Fruit fly (Drosophila melanogaster) whole organism, embryonic: ENCODE measurements around the gene Iru.
A peak's percentile ranks its signal among the peaks of the same experiment; 100 is the strongest.

Experiments used
- Atf-2 ChIP-seq: fragments of 200-800 bp; sonication (Bioruptor generic); optimal IDR thresholded peaks from 2 replicates; lab custom pipeline; 2016; ENCODE audit warnings: missing biosample characterization, missing genetic modification characterization
- B-H2 ChIP-seq: fragments of 200-800 bp; sonication (Bioruptor generic); optimal IDR thresholded peaks from 2 replicates; lab custom pipeline; 2018; ENCODE audit warnings: missing biosample characterization, mild to moderate bottlenecking, missing genetic modification characterization
- Bdp1 ChIP-seq: fragments of 200-800 bp; sonication (Bioruptor generic); optimal IDR thresholded peaks from 3 replicates; lab custom pipeline; 2016; ENCODE audit warnings: missing biosample characterization, missing genetic modification characterization
- CG11093 ChIP-seq: fragments of 200-800 bp; sonication (Bioruptor generic); IDR thresholded peaks from 3 replicates; pipeline ENCODE4 v1.3.6; 2022; ENCODE audit warnings: missing biosample characterization, missing genetic modification characterization
- CG11456 ChIP-seq: fragments of 200-800 bp; sonication (Bioruptor generic); IDR thresholded peaks from 3 replicates; pipeline ENCODE4 v1.3.6; 2022; ENCODE audit warnings: missing biosample characterization, missing genetic modification characterization
- CG11723 ChIP-seq: fragments of 200-800 bp; sonication (Bioruptor generic); optimal IDR thresholded peaks from 2 replicates; lab custom pipeline; 2017; ENCODE audit warnings: missing biosample characterization, mild to moderate bottlenecking, missing genetic modification characterization
- CG13123 ChIP-seq: fragments of 200-800 bp; sonication (Bioruptor generic); optimal IDR thresholded peaks from 2 replicates; lab custom pipeline; 2016; ENCODE audit warnings: missing biosample characterization, missing genetic modification characterization
- CG13287 ChIP-seq: fragments of 200-800 bp; sonication (Bioruptor generic); IDR thresholded peaks from 2 replicates; pipeline ENCODE4 v1.3.6; 2022; ENCODE audit warnings: missing biosample characterization, missing genetic modification characterization; ENCODE audit not compliant: partially characterized antibody
- CG14050 ChIP-seq: fragments of 200-800 bp; sonication (Bioruptor generic); IDR thresholded peaks from 3 replicates; pipeline ENCODE4 v1.3.6; 2022; ENCODE audit warnings: missing biosample characterization, missing genetic modification characterization
- CG14667 ChIP-seq: fragments of 200-800 bp; sonication (Bioruptor generic); IDR thresholded peaks from 2 replicates; pipeline ENCODE4 v1.3.6; 2022; ENCODE audit warnings: missing biosample characterization, missing genetic modification characterization
- CG15073 ChIP-seq: fragments of 200-800 bp; sonication (Bioruptor generic); optimal IDR thresholded peaks from 2 replicates; lab custom pipeline; 2016; ENCODE audit warnings: missing biosample characterization, missing genetic modification characterization
- CG17802 ChIP-seq: fragments of 200-800 bp; sonication (Bioruptor generic); optimal IDR thresholded peaks from 2 replicates; lab custom pipeline; 2018; ENCODE audit warnings: missing biosample characterization, mild to moderate bottlenecking, missing genetic modification characterization, moderate library complexity
- CG2129 ChIP-seq: fragments of 200-800 bp; sonication (Bioruptor generic); IDR thresholded peaks from 2 replicates; pipeline ENCODE4 v1.3.6; 2022; ENCODE audit warnings: missing biosample characterization, missing genetic modification characterization; ENCODE audit not compliant: partially characterized antibody
- CG31224 ChIP-seq: fragments of 200-800 bp; sonication (Bioruptor generic); IDR thresholded peaks from 2 replicates; pipeline ENCODE4 v1.3.6; 2022; ENCODE audit warnings: missing biosample characterization, missing genetic modification characterization
- CG31365 ChIP-seq: fragments of 200-800 bp; sonication (Bioruptor generic); optimal IDR thresholded peaks from 2 replicates; lab custom pipeline; 2018; ENCODE audit warnings: missing biosample characterization, mild to moderate bottlenecking, missing genetic modification characterization
- CG3407 ChIP-seq: fragments of 200-800 bp; sonication (Bioruptor generic); optimal IDR thresholded peaks from 2 replicates; lab custom pipeline; 2018; ENCODE audit warnings: missing biosample characterization, mild to moderate bottlenecking, missing genetic modification characterization
- CG42726 ChIP-seq: fragments of 200-800 bp; sonication (Bioruptor generic); IDR thresholded peaks from 2 replicates; pipeline ENCODE4 v1.3.6; 2022; ENCODE audit warnings: missing biosample characterization, missing genetic modification characterization; ENCODE audit not compliant: partially characterized antibody
- CG4820 ChIP-seq: fragments of 200-800 bp; sonication (Bioruptor generic); optimal IDR thresholded peaks from 3 replicates; lab custom pipeline; 2016; ENCODE audit warnings: missing biosample characterization, missing genetic modification characterization
- CG6854 ChIP-seq: fragments of 200-800 bp; sonication (Bioruptor generic); optimal IDR thresholded peaks from 3 replicates; lab custom pipeline; 2017; ENCODE audit warnings: missing biosample characterization, mild to moderate bottlenecking, missing genetic modification characterization
- CG7745 ChIP-seq: fragments of 200-800 bp; sonication (Bioruptor generic); optimal IDR thresholded peaks from 2 replicates; lab custom pipeline; 2018; ENCODE audit warnings: missing biosample characterization, mild to moderate bottlenecking, missing genetic modification characterization, moderate library complexity
- Dek ChIP-seq: fragments of 200-800 bp; sonication (Bioruptor generic); optimal IDR thresholded peaks from 3 replicates; lab custom pipeline; 2019; ENCODE audit warnings: missing biosample characterization, mild to moderate bottlenecking, missing genetic modification characterization, moderate library complexity
- Drgx ChIP-seq: fragments of 200-800 bp; sonication (Bioruptor generic); IDR thresholded peaks from 2 replicates; pipeline ENCODE4 v1.3.6; 2022; ENCODE audit warnings: missing biosample characterization, missing genetic modification characterization
- Elba2 ChIP-seq: fragments of 200-800 bp; sonication (Bioruptor generic); optimal IDR thresholded peaks from 3 replicates; lab custom pipeline; 2016; ENCODE audit warnings: missing biosample characterization, missing genetic modification characterization
- Ets65A ChIP-seq: fragments of 200-800 bp; sonication (Bioruptor generic); peaks from one replicate; lab custom pipeline; 2016; ENCODE audit warnings: missing biosample characterization, missing genetic modification characterization
- Fer3 ChIP-seq: fragments of 200-800 bp; sonication (Bioruptor generic); optimal IDR thresholded peaks from 2 replicates; lab custom pipeline; 2018; ENCODE audit warnings: missing biosample characterization, mild to moderate bottlenecking, missing genetic modification characterization, moderate library complexity
- Hmr ChIP-seq: fragments of 200-800 bp; sonication (Bioruptor generic); optimal IDR thresholded peaks from 3 replicates; lab custom pipeline; 2017; ENCODE audit warnings: mild to moderate bottlenecking, missing biosample characterization, missing genetic modification reagents, missing genetic modification characterization
- Hsf ChIP-seq: fragments of 200-800 bp; sonication (Bioruptor generic); optimal IDR thresholded peaks from 3 replicates; lab custom pipeline; 2016; ENCODE audit warnings: missing biosample characterization, missing genetic modification characterization
- Jarid2 ChIP-seq: fragments of 200-800 bp; sonication (Bioruptor generic); optimal IDR thresholded peaks from 3 replicates; lab custom pipeline; 2017; ENCODE audit warnings: mild to moderate bottlenecking, missing biosample characterization, missing genetic modification reagents, missing genetic modification characterization
- MBD-R2 ChIP-seq: fragments of 200-800 bp; sonication (Bioruptor generic); IDR thresholded peaks from 2 replicates; pipeline ENCODE4 v1.3.6; 2022; ENCODE audit warnings: missing biosample characterization, missing genetic modification characterization
- Neu2 ChIP-seq: fragments of 200-800 bp; sonication (Bioruptor generic); optimal IDR thresholded peaks from 3 replicates; lab custom pipeline; 2016; ENCODE audit warnings: missing biosample characterization, missing genetic modification characterization, borderline replicate concordance
- Pdp1 ChIP-seq, 2 experiments: fragments of 200-800 bp; sonication (Bioruptor generic); optimal IDR thresholded peaks; 3 replicates each; lab custom pipeline; 2016; ENCODE audit warnings: missing biosample characterization in 2 of 2, missing genetic modification characterization in 2 of 2, mild to moderate bottlenecking in 1 of 2, moderate library complexity in 1 of 2
- Sin3A ChIP-seq: fragments of >200 bp; optimal IDR thresholded peaks from 2 replicates; lab custom pipeline; 2018
- Sox100B ChIP-seq: fragments of 200-800 bp; sonication (Bioruptor generic); optimal IDR thresholded peaks from 3 replicates; lab custom pipeline; 2018; ENCODE audit warnings: missing biosample characterization, mild to moderate bottlenecking, missing genetic modification characterization
- Usf ChIP-seq: fragments of 200-800 bp; sonication (Bioruptor generic); optimal IDR thresholded peaks from 2 replicates; lab custom pipeline; 2017; ENCODE audit warnings: missing genotype, missing biosample characterization, missing genetic modification characterization
- chm ChIP-seq: fragments of 200-800 bp; sonication (Bioruptor generic); IDR thresholded peaks from 2 replicates; pipeline ENCODE4 v1.3.6; 2022; ENCODE audit warnings: missing biosample characterization, missing genetic modification characterization
- crc ChIP-seq: fragments of 200-800 bp; sonication (Bioruptor generic); optimal IDR thresholded peaks from 2 replicates; lab custom pipeline; 2016; ENCODE audit warnings: missing biosample characterization, missing genetic modification characterization
- crol ChIP-seq: fragments of 200-800 bp; sonication (Bioruptor generic); IDR thresholded peaks from 2 replicates; pipeline ENCODE4 v1.3.6; 2022; ENCODE audit warnings: missing biosample characterization, missing genetic modification characterization
- dan ChIP-seq: fragments of 200-800 bp; sonication (Bioruptor generic); IDR thresholded peaks from 2 replicates; pipeline ENCODE4 v1.3.6; 2022; ENCODE audit warnings: missing biosample characterization, missing genetic modification characterization
- fd3F ChIP-seq: fragments of 200-800 bp; sonication (Bioruptor generic); optimal IDR thresholded peaks from 2 replicates; lab custom pipeline; 2018; ENCODE audit warnings: missing biosample characterization, mild to moderate bottlenecking, missing genetic modification characterization, moderate library complexity
- hth ChIP-seq: fragments of >200 bp; optimal IDR thresholded peaks from 2 replicates; lab custom pipeline; 2017; ENCODE audit warnings: inconsistent platforms
- inv ChIP-seq: fragments of 200-800 bp; sonication (Bioruptor generic); IDR thresholded peaks from 2 replicates; pipeline ENCODE4 v1.3.6; 2022; ENCODE audit warnings: missing biosample characterization, missing genetic modification characterization; ENCODE audit not compliant: partially characterized antibody
- kni ChIP-seq: fragments of 200-800 bp; sonication (Bioruptor generic); optimal IDR thresholded peaks from 3 replicates; lab custom pipeline; 2017; ENCODE audit warnings: mild to moderate bottlenecking, missing biosample characterization, missing genetic modification reagents, missing genetic modification characterization
- lmd ChIP-seq: fragments of 200-800 bp; sonication (Bioruptor generic); IDR thresholded peaks from 2 replicates; pipeline ENCODE4 v1.3.6; 2022; ENCODE audit warnings: missing biosample characterization, missing genetic modification characterization
- salm ChIP-seq: fragments of 200-800 bp; sonication (Bioruptor generic); optimal IDR thresholded peaks from 2 replicates; lab custom pipeline; 2018; ENCODE audit warnings: missing biosample characterization, mild to moderate bottlenecking, missing genetic modification characterization
- sima ChIP-seq: fragments of 200-800 bp; sonication (Bioruptor generic); optimal IDR thresholded peaks from 2 replicates; lab custom pipeline; 2016; ENCODE audit warnings: missing biosample characterization, missing genetic modification characterization
- slou ChIP-seq: fragments of 200-800 bp; sonication (Bioruptor generic); optimal IDR thresholded peaks from 3 replicates; lab custom pipeline; 2016; ENCODE audit warnings: missing biosample characterization, missing genetic modification characterization
- so ChIP-seq: fragments of 200-800 bp; sonication (Bioruptor generic); IDR thresholded peaks from 3 replicates; pipeline ENCODE4 v1.3.6; 2022; ENCODE audit warnings: missing biosample characterization, missing genetic modification characterization
- sob ChIP-seq: fragments of 200-800 bp; sonication (Bioruptor generic); IDR thresholded peaks from 2 replicates; pipeline ENCODE4 v1.3.6; 2022; ENCODE audit warnings: missing biosample characterization, missing genetic modification characterization
- tup ChIP-seq: fragments of 200-800 bp; sonication (Bioruptor generic); optimal IDR thresholded peaks from 2 replicates; lab custom pipeline; 2016; ENCODE audit warnings: missing biosample characterization, mild to moderate bottlenecking, missing genetic modification characterization, moderate library complexity
- vvl ChIP-seq: fragments of 200-800 bp; sonication (Bioruptor generic); IDR thresholded peaks from 2 replicates; pipeline ENCODE4 v1.3.6; 2022; ENCODE audit warnings: missing biosample characterization, missing genetic modification characterization
- zfh2 ChIP-seq: fragments of 200-800 bp; sonication (Bioruptor generic); optimal IDR thresholded peaks from 2 replicates; lab custom pipeline; 2016; ENCODE audit warnings: missing biosample characterization, missing genetic modification characterization

Iru gene

dm6 chr3R:9054442-9055118 lies 48.3 kb downstream of the Iru start (continued):
- no peak for TF ChIP-seq lmd (GFP tag; lab: Robert Waterston, UW)
- TF ChIP-seq CG17802 (tag; lab: Kevin White, UChicago): peak; percentile 53
- peak; percentile 54 for TF ChIP-seq CG4820 (GFP tag; lab: Kevin White, UChicago)
- TF ChIP-seq CG7745: no peak
- peak; percentile 11 for TF ChIP-seq CG13123 (GFP tag; lab: Kevin White, UChicago)
- TF ChIP-seq vvl (GFP tag; lab: Robert Waterston, UW): no peak
- TF ChIP-seq CG14667 (GFP tag; lab: Robert Waterston, UW): no peak
- TF ChIP-seq sob (GFP tag; lab: Robert Waterston, UW): no peak
- peak; percentile 66 for TF ChIP-seq kni (GFP tag; lab: Kevin White, UChicago)
- TF ChIP-seq salm (tag; lab: Kevin White, UChicago): peak; percentile 44
- peak; percentile 70 for TF ChIP-seq fd3F (GFP tag; lab: Kevin White, UChicago)
- TF ChIP-seq sima (GFP tag; lab: Kevin White, UChicago): no peak
- TF ChIP-seq slou (GFP tag; lab: Kevin White, UChicago): no peak
- peak; percentile 72 for TF ChIP-seq Dek (tag; lab: Kevin White, UChicago)
- TF ChIP-seq Neu2 (GFP tag; lab: Kevin White, UChicago): no peak
- TF ChIP-seq CG11723 (GFP tag; lab: Kevin White, UChicago): peak; percentile 20
- no peak for TF ChIP-seq Drgx (GFP tag; lab: Robert Waterston, UW)
- peak; percentile 31 for TF ChIP-seq CG15073
- no peak for TF ChIP-seq Bdp1 (GFP tag; lab: Kevin White, UChicago)
- TF ChIP-seq Fer3 (tag; lab: Kevin White, UChicago): peak; percentile 87
- no peak for TF ChIP-seq crc (GFP tag; lab: Kevin White, UChicago)
- TF ChIP-seq inv (GFP tag; lab: Robert Waterston, UW): no peak
- peak; percentile 81 for TF ChIP-seq Ets65A (GFP tag; lab: Kevin White, UChicago)
- TF ChIP-seq hth (lab: Kevin White, UChicago): no peak
- peak; percentile 35 for TF ChIP-seq CG6854 (GFP tag; lab: Kevin White, UChicago)
- no peak for TF ChIP-seq crol
- no peak for TF ChIP-seq Sin3A (lab: Kevin White, UChicago)
- no peak for TF ChIP-seq CG11456 (GFP tag; lab: Robert Waterston, UW)
- TF ChIP-seq CG42726 (GFP tag; lab: Robert Waterston, UW): no peak
- peak in 1 of 2 experiments; percentile 77 for TF ChIP-seq Pdp1 (GFP tag; optimal IDR thresholded peaks at IDR 0.05; lab: Kevin White, UChicago)
- peak; percentile 85 for TF ChIP-seq Hmr (GFP tag; lab: Kevin White, UChicago)
- peak; percentile 54 for TF ChIP-seq tup
- TF ChIP-seq CG11093 (GFP tag; lab: Robert Waterston, UW): peak; percentile 70
- no peak for TF ChIP-seq Usf (GFP tag; lab: Kevin White, UChicago)
- no peak for TF ChIP-seq Jarid2 (GFP tag; lab: Kevin White, UChicago)
- no peak for TF ChIP-seq zfh2 (GFP tag; lab: Kevin White, UChicago)
- no peak for TF ChIP-seq chm (GFP tag; lab: Robert Waterston, UW)
- TF ChIP-seq Atf-2 (GFP tag; lab: Kevin White, UChicago): no peak
- no peak for TF ChIP-seq so (GFP tag; lab: Robert Waterston, UW)
- peak; percentile 37 for TF ChIP-seq CG31365 (tag; lab: Kevin White, UChicago)
- TF ChIP-seq Hsf (GFP tag; lab: Kevin White, UChicago): peak; percentile 54
- TF ChIP-seq CG3407 (GFP tag; lab: Kevin White, UChicago): peak; percentile 58
- no peak for TF ChIP-seq B-H2
- no peak for TF ChIP-seq dan (GFP tag; lab: Robert Waterston, UW)
- TF ChIP-seq Sox100B (GFP tag; lab: Kevin White, UChicago): peak; percentile 18
- no peak for TF ChIP-seq Elba2
- TF ChIP-seq CG14050 (GFP tag; lab: Robert Waterston, UW): no peak
- no peak for TF ChIP-seq CG2129 (GFP tag; lab: Robert Waterston, UW)
- TF ChIP-seq CG31224: no peak
- no peak for TF ChIP-seq CG13287 (GFP tag; lab: Robert Waterston, UW)
- no peak for TF ChIP-seq MBD-R2 (GFP tag; lab: Robert Waterston, UW)
